Worm (Caenorhabditis elegans): Measurements from ENCODE around the gene C34E11.4.

ce11 chrX:11758809-11759208 lies 45.2 kb upstream of the C34E11.4 start, which contains the start of gene lact-7:
- TF ChIP-seq gei-8 (GFP tag; optimal IDR thresholded peaks at IDR 0.05) (no peak), zip-2 (tag; optimal IDR thresholded peaks at IDR 0.05) (no peak), aly-2 (tag; optimal IDR thresholded peaks at IDR 0.05) (no peak), ztf-11 (tag; optimal IDR thresholded peaks at IDR 0.05) (no peak), mxl-2 (GFP tag; conservative IDR thresholded peaks at IDR 0.05) (no peak), skn-1 (tag; optimal IDR thresholded peaks at IDR 0.05) (no peak), F10B5.3 (tag; optimal IDR thresholded peaks at IDR 0.05) (no peak)

Data from whole organism, L4 larva.